Fruit fly (Drosophila melanogaster) Kc167 (cell line): ENCODE measurements around the gene CG31957.

Source experiments
- Myc ChIP-seq: fragments of >200 bp; optimal IDR thresholded peaks from 2 replicates; lab custom pipeline; 2017; ENCODE audit warnings: missing external identifiers
- Sin3A ChIP-seq: fragments of >200 bp; optimal IDR thresholded peaks from 2 replicates; lab custom pipeline; 2018; ENCODE audit warnings: missing external identifiers
- h ChIP-seq: fragments of >200 bp; optimal IDR thresholded peaks from 3 replicates; lab custom pipeline; 2018; ENCODE audit warnings: missing external identifiers
- insv ChIP-seq: fragments of >200 bp; optimal IDR thresholded peaks from 3 replicates; lab custom pipeline; 2018; ENCODE audit warnings: missing external identifiers
- psq ChIP-seq: fragments of >200 bp; optimal IDR thresholded peaks from 2 replicates; lab custom pipeline; 2017; ENCODE audit warnings: missing external identifiers
- ttk ChIP-seq: sonication (Bioruptor generic); optimal IDR thresholded peaks from 2 replicates; lab custom pipeline; 2017; ENCODE audit warnings: missing external identifiers

- TF ChIP-seq Myc (lab: Kevin White, UChicago) (no peak), psq (lab: Kevin White, UChicago) (no peak), ttk (lab: Kevin White, UChicago) (no peak), insv (lab: Kevin White, UChicago) (no peak), h (lab: Kevin White, UChicago) (no peak), Sin3A (lab: Kevin White, UChicago) (no peak)
Measured at dm6 chr2L:3851308-3851707, 20.9 kb downstream of the CG31957 start.
